Worm (Caenorhabditis elegans): ENCODE results near the gene srh-3.
A peak's percentile ranks its signal among the peaks of the same experiment; 100 is the strongest.

srh-3 gene

ce11 chrV:1718232-1718631 is 35.9 kb downstream of the srh-3 start:
- TF ChIP-seq ces-1 (GFP tag; optimal IDR thresholded peaks at IDR 0.05) (peak; percentile 5), T26A8.4 (GFP tag; IDR thresholded peaks at IDR 0.05) (no peak)

- no peak for TF ChIP-seq sdz-12 (GFP tag; optimal IDR thresholded peaks at IDR 0.05)
- no peak for TF ChIP-seq dpl-1 (GFP tag; optimal IDR thresholded peaks at IDR 0.05)
- no peak for TF ChIP-seq duxl-1 (tag; optimal IDR thresholded peaks at IDR 0.05; ENCODE audit: poor library complexity)
- no peak for TF ChIP-seq zfp-2 (tag; optimal IDR thresholded peaks at IDR 0.05)
- TF ChIP-seq nhr-41 (GFP tag; IDR thresholded peaks at IDR 0.05), result no peak
- TF ChIP-seq nhr-10 (tag; optimal IDR thresholded peaks at IDR 0.05), result no peak
Measured at ce11 chrV:1719927-1720326, 37.5 kb downstream of the srh-3 start, which contains the start of gene srw-102. Gene srw-102 (plus strand): TSS chrV:1720227.

ce11 chrV:1721966-1722365 is 39.6 kb downstream of the srh-3 start, which contains the start of gene srw-101:
Gene srw-101 (plus strand): TSS chrV:1722266.
- TF ChIP-seq egl-27 (tag; optimal IDR thresholded peaks at IDR 0.05) (no peak), F37D6.2 (tag; optimal IDR thresholded peaks at IDR 0.05) (no peak), lin-15B (tag; optimal IDR thresholded peaks at IDR 0.05) (no peak), tra-1 (GFP tag; IDR thresholded peaks at IDR 0.05) (no peak), zip-2 (tag; optimal IDR thresholded peaks at IDR 0.05) (no peak), daf-19 (GFP tag; conservative IDR thresholded peaks at IDR 0.05) (no peak)

- TF ChIP-seq nhr-28 (tag; optimal IDR thresholded peaks at IDR 0.05) (no peak), Y75B8A.6 (GFP tag; IDR thresholded peaks at IDR 0.05) (no peak), nhr-111 (GFP tag; optimal IDR thresholded peaks at IDR 0.05) (no peak), aly-2 (tag; optimal IDR thresholded peaks at IDR 0.05) (no peak), Y105C5A.15 (GFP tag; IDR thresholded peaks at IDR 0.05) (no peak)
Measured at ce11 chrV:1725353-1725752, 43.0 kb downstream of the srh-3 start, which contains the start of gene sri-27. Gene sri-27 (plus strand): TSS chrV:1725653.

ce11 chrV:1731918-1732317 is 49.5 kb downstream of the srh-3 start, which contains the start of gene gst-21:
Gene gst-21 (minus strand): TSS chrV:1732018.
- TF ChIP-seq ztf-11 (tag; optimal IDR thresholded peaks at IDR 0.05), result no peak
- TF ChIP-seq unc-62 (GFP tag; optimal IDR thresholded peaks at IDR 0.05 in 1 of 2), result peak in 1 of 2 experiments; percentile 15
- TF ChIP-seq unc-62 (tag; optimal IDR thresholded peaks at IDR 0.05), result no peak
- TF ChIP-seq nhr-28 (tag; optimal IDR thresholded peaks at IDR 0.05), result peak; percentile 65

ce11 chrV:1734569-1734968 is 52.2 kb downstream of the srh-3 start, which contains the start of gene str-160:
Gene str-160 (plus strand): TSS chrV:1734869.
- TF ChIP-seq hmg-1.1 (GFP tag; IDR thresholded peaks at IDR 0.05) (no peak), zag-1 (tag; optimal IDR thresholded peaks at IDR 0.05) (no peak)

Data from whole organism, L4 larva.